Fruit fly (Drosophila melanogaster): ENCODE measurements around the gene AdamTS-B.
A peak's percentile ranks its signal among the peaks of the same experiment; 100 is the strongest.

Gene AdamTS-B

dm6 chrX:5737676-5738220, 39.4 kb downstream of the AdamTS-B start, which contains the start of gene Snx27:
Gene Snx27 (minus strand): TSS chrX:5738031.
- TF ChIP-seq MTF-1 (GFP tag; optimal IDR thresholded peaks at IDR 0.05; ENCODE audit: borderline replicate concordance) (no peak), CG3407 (GFP tag; optimal IDR thresholded peaks at IDR 0.05) (no peak), CG8359 (GFP tag; optimal IDR thresholded peaks at IDR 0.05; ENCODE audit: borderline replicate concordance) (no peak), Gug (GFP tag; IDR thresholded peaks at IDR 0.05) (peak; percentile 58; the same call in 1 of the 4 replicates), CG12071 (GFP tag; optimal IDR thresholded peaks at IDR 0.05) (no peak), CG12942 (GFP tag; optimal IDR thresholded peaks at IDR 0.05) (no peak), Aef1 (GFP tag; IDR thresholded peaks at IDR 0.05) (peak; percentile 36; the same call in 1 of the 3 replicates), Fer2 (tag; optimal IDR thresholded peaks at IDR 0.05) (no peak), CG14667 (GFP tag; IDR thresholded peaks at IDR 0.05) (no peak), Hmr (GFP tag; optimal IDR thresholded peaks at IDR 0.05) (peak; percentile 76), ab (GFP tag; optimal IDR thresholded peaks at IDR 0.05) (no peak), CG9797 (GFP tag; optimal IDR thresholded peaks at IDR 0.05) (peak; percentile 94), CG10274 (GFP tag; optimal IDR thresholded peaks at IDR 0.05) (no peak), ato (GFP tag; IDR thresholded peaks at IDR 0.05; ENCODE audit: partially characterized antibody) (peak; percentile 100), chif (GFP tag; optimal IDR thresholded peaks at IDR 0.05) (peak; percentile 23 to 25), amos (GFP tag; IDR thresholded peaks at IDR 0.05; ENCODE audit: partially characterized antibody) (peak; percentile 100), Ada2b (GFP tag; IDR thresholded peaks at IDR 0.05) (no peak), CG18764 (GFP tag; optimal IDR thresholded peaks at IDR 0.05) (no peak), Doc3 (GFP tag; IDR thresholded peaks at IDR 0.05; ENCODE audit: partially characterized antibody) (peak; percentile 97), prd (optimal IDR thresholded peaks at IDR 0.05) (no peak), prd (GFP tag; IDR thresholded peaks at IDR 0.05) (peak; percentile 69), D (optimal IDR thresholded peaks at IDR 0.05) (no peak), D (GFP tag; optimal IDR thresholded peaks at IDR 0.05) (no peak), CG43689 (GFP tag; IDR thresholded peaks at IDR 0.05) (no peak), hkb (optimal IDR thresholded peaks at IDR 0.05) (no peak), hkb (GFP tag; IDR thresholded peaks at IDR 0.05) (peak; percentile 14; the same call in 1 of the 2 replicates), Fer3 (tag; optimal IDR thresholded peaks at IDR 0.05) (peak; percentile 9), Nf-YC (tag; optimal IDR thresholded peaks at IDR 0.05) (peak; percentile 8), CG15514 (GFP tag; optimal IDR thresholded peaks at IDR 0.05) (peak; percentile 89), CG15696 (tag; optimal IDR thresholded peaks at IDR 0.05) (no peak), ind (GFP tag; optimal IDR thresholded peaks at IDR 0.05) (peak; percentile 4), CrebB (tag; optimal IDR thresholded peaks at IDR 0.05) (peak; percentile 26), CG17186 (GFP tag; optimal IDR thresholded peaks at IDR 0.05) (peak; percentile 88), Six4 (GFP tag; optimal IDR thresholded peaks at IDR 0.05) (no peak), Med (GFP tag) (peak; percentile 95), CG3838 (GFP tag; optimal IDR thresholded peaks at IDR 0.05) (no peak), ATbp (GFP tag; optimal IDR thresholded peaks at IDR 0.05) (no peak), gsb-n (tag; optimal IDR thresholded peaks at IDR 0.05) (peak; percentile 97), CG18476 (GFP tag; optimal IDR thresholded peaks at IDR 0.05) (no peak), CG13123 (GFP tag; optimal IDR thresholded peaks at IDR 0.05) (no peak), emc (GFP tag; optimal IDR thresholded peaks at IDR 0.05) (peak; percentile 4), CG3726 (GFP tag; IDR thresholded peaks at IDR 0.05) (no peak), Lhr (GFP tag; optimal IDR thresholded peaks at IDR 0.05) (peak; percentile 83), CG2199 (GFP tag; IDR thresholded peaks at IDR 0.05) (no peak), CG5245 (GFP tag; optimal IDR thresholded peaks at IDR 0.05) (peak; percentile 24), bowl (GFP tag; IDR thresholded peaks at IDR 0.05) (no peak), CG4730 (GFP tag; IDR thresholded peaks at IDR 0.05) (no peak), Dad (GFP tag; optimal IDR thresholded peaks at IDR 0.05) (peak; percentile 45), vfl (GFP tag; optimal IDR thresholded peaks at IDR 0.05) (peak; percentile 48), CG17829 (tag; optimal IDR thresholded peaks at IDR 0.05) (peak; percentile 57), CG8388 (GFP tag; optimal IDR thresholded peaks at IDR 0.05) (peak; percentile 25)
